Fruit fly (Drosophila melanogaster) whole organism, embryonic: ENCODE measurements around the gene CG6983.

Experiments
- ATbp ChIP-seq: fragments of 200-800 bp; sonication (Bioruptor generic); optimal IDR thresholded peaks from 2 replicates; lab custom pipeline; 2017; ENCODE audit warnings: missing biosample characterization, mild to moderate bottlenecking, missing genetic modification characterization, missing genetic modification reagents
- Atf-2 ChIP-seq: fragments of 200-800 bp; sonication (Bioruptor generic); optimal IDR thresholded peaks from 2 replicates; lab custom pipeline; 2016; ENCODE audit warnings: missing biosample characterization, missing genetic modification characterization
- CG17359 ChIP-seq: fragments of 200-800 bp; sonication (Bioruptor generic); optimal IDR thresholded peaks from 3 replicates; lab custom pipeline; 2018; ENCODE audit warnings: missing biosample characterization, mild to moderate bottlenecking, missing genetic modification characterization, moderate library complexity
- CG17802 ChIP-seq: fragments of 200-800 bp; sonication (Bioruptor generic); optimal IDR thresholded peaks from 2 replicates; lab custom pipeline; 2018; ENCODE audit warnings: missing biosample characterization, mild to moderate bottlenecking, missing genetic modification characterization, moderate library complexity
- CG17829 ChIP-seq: fragments of 200-800 bp; optimal IDR thresholded peaks from 2 replicates; lab custom pipeline; 2019; ENCODE audit warnings: missing biosample characterization, mild to moderate bottlenecking, missing genetic modification characterization, moderate library complexity
- CG18011 ChIP-seq: fragments of 200-800 bp; sonication (Bioruptor generic); optimal IDR thresholded peaks from 2 replicates; lab custom pipeline; 2017; ENCODE audit warnings: missing biosample characterization, missing genetic modification characterization, mild to moderate bottlenecking, moderate library complexity, missing genotype
- CG18262 ChIP-seq: fragments of 200-800 bp; optimal IDR thresholded peaks from 3 replicates; lab custom pipeline; 2019; ENCODE audit warnings: missing biosample characterization, mild to moderate bottlenecking, missing genetic modification characterization, moderate library complexity
- CG2129 ChIP-seq: fragments of 200-800 bp; sonication (Bioruptor generic); IDR thresholded peaks from 2 replicates; pipeline ENCODE4 v1.3.6; 2022; ENCODE audit warnings: missing biosample characterization, missing genetic modification characterization; ENCODE audit not compliant: partially characterized antibody
- CG2678 ChIP-seq: fragments of 200-800 bp; sonication (Bioruptor generic); optimal IDR thresholded peaks from 3 replicates; lab custom pipeline; 2019; ENCODE audit warnings: missing biosample characterization, mild to moderate bottlenecking, missing genetic modification characterization, moderate library complexity
- CG30403 ChIP-seq: fragments of 200-800 bp; sonication (Bioruptor generic); optimal IDR thresholded peaks from 3 replicates; lab custom pipeline; 2016; ENCODE audit warnings: missing biosample characterization, missing genetic modification characterization
- CG34376 ChIP-seq: fragments of 200-800 bp; sonication (Bioruptor generic); optimal IDR thresholded peaks from 2 replicates; lab custom pipeline; 2018; ENCODE audit warnings: missing biosample characterization, mild to moderate bottlenecking, missing genetic modification characterization
- CG4820 ChIP-seq: fragments of 200-800 bp; sonication (Bioruptor generic); optimal IDR thresholded peaks from 3 replicates; lab custom pipeline; 2016; ENCODE audit warnings: missing biosample characterization, missing genetic modification characterization
- CG6689 ChIP-seq: fragments of 200-800 bp; sonication (Bioruptor generic); IDR thresholded peaks from 2 replicates; pipeline ENCODE4 v1.3.6; 2022; ENCODE audit warnings: missing biosample characterization, missing genetic modification characterization
- CG8944 ChIP-seq: fragments of 200-800 bp; sonication (Bioruptor generic); optimal IDR thresholded peaks from 3 replicates; lab custom pipeline; 2016; ENCODE audit warnings: missing biosample characterization, missing genetic modification characterization
- CG9437 ChIP-seq: fragments of 200-800 bp; sonication (Bioruptor generic); optimal IDR thresholded peaks from 2 replicates; lab custom pipeline; 2018; ENCODE audit warnings: missing biosample characterization, mild to moderate bottlenecking, missing genetic modification characterization
- CkIIα-i1 ChIP-seq: fragments of 200-800 bp; sonication (Bioruptor generic); IDR thresholded peaks from 2 replicates; pipeline ENCODE4 v1.3.6; 2022; ENCODE audit warnings: missing biosample characterization, missing genetic modification characterization
- Dip2 ChIP-seq: fragments of 200-800 bp; sonication (Bioruptor generic); IDR thresholded peaks from 2 replicates; pipeline ENCODE4 v1.3.6; 2022; ENCODE audit warnings: missing biosample characterization, missing genetic modification characterization
- Dll ChIP-seq: fragments of 200-800 bp; sonication (Bioruptor generic); IDR thresholded peaks from 4 replicates; pipeline ENCODE4 v1.3.6; 2022; ENCODE audit warnings: missing biosample characterization, missing genetic modification characterization; ENCODE audit not compliant: partially characterized antibody
- Ets65A ChIP-seq: fragments of 200-800 bp; sonication (Bioruptor generic); peaks from one replicate; lab custom pipeline; 2016; ENCODE audit warnings: missing biosample characterization, missing genetic modification characterization
- HmgD ChIP-seq: fragments of 200-800 bp; sonication (Bioruptor generic); optimal IDR thresholded peaks from 3 replicates; lab custom pipeline; 2016; ENCODE audit warnings: missing biosample characterization, missing genetic modification characterization
- Hr3 ChIP-seq: fragments of 200-800 bp; sonication (Bioruptor generic); optimal IDR thresholded peaks from 3 replicates; lab custom pipeline; 2016; ENCODE audit warnings: missing biosample characterization, missing genetic modification characterization
- Hr39 ChIP-seq: fragments of >200 bp; optimal IDR thresholded peaks from 2 replicates; lab custom pipeline; 2017
- MBD-R2 ChIP-seq: fragments of 200-800 bp; sonication (Bioruptor generic); IDR thresholded peaks from 2 replicates; pipeline ENCODE4 v1.3.6; 2022; ENCODE audit warnings: missing biosample characterization, missing genetic modification characterization
- MTF-1 ChIP-seq: fragments of 200-800 bp; sonication (Bioruptor generic); optimal IDR thresholded peaks from 2 replicates; lab custom pipeline; 2018; ENCODE audit warnings: missing biosample characterization, mild to moderate bottlenecking, missing genetic modification characterization, borderline replicate concordance
- Meics ChIP-seq: fragments of 200-800 bp; sonication (Bioruptor generic); optimal IDR thresholded peaks from 2 replicates; lab custom pipeline; 2017; ENCODE audit warnings: missing biosample characterization, mild to moderate bottlenecking, missing genetic modification characterization
- Myb ChIP-seq: fragments of 200-800 bp; sonication (Bioruptor generic); optimal IDR thresholded peaks from 2 replicates; lab custom pipeline; 2016; ENCODE audit warnings: missing biosample characterization, missing genetic modification characterization
- NK7.1 ChIP-seq: fragments of 200-800 bp; sonication (Bioruptor generic); optimal IDR thresholded peaks from 3 replicates; lab custom pipeline; 2016; ENCODE audit warnings: missing biosample characterization, missing genetic modification characterization
- Nf-YB ChIP-seq: fragments of 200-800 bp; sonication (Bioruptor generic); optimal IDR thresholded peaks from 3 replicates; lab custom pipeline; 2019; ENCODE audit warnings: missing biosample characterization, mild to moderate bottlenecking, missing genetic modification characterization, moderate library complexity
- PHDP ChIP-seq: fragments of 200-800 bp; sonication (Bioruptor generic); optimal IDR thresholded peaks from 3 replicates; lab custom pipeline; 2018; ENCODE audit warnings: missing biosample characterization, mild to moderate bottlenecking, missing genetic modification characterization, moderate library complexity
- Rx ChIP-seq: fragments of 200-800 bp; sonication (Bioruptor generic); IDR thresholded peaks from 2 replicates; pipeline ENCODE4 v1.3.6; 2022; ENCODE audit warnings: missing biosample characterization, missing genetic modification characterization
- Xrp1 ChIP-seq: fragments of 200-800 bp; sonication (Bioruptor generic); IDR thresholded peaks from 2 replicates; pipeline ENCODE4 v1.3.6; 2022; ENCODE audit warnings: missing biosample characterization, missing genetic modification characterization
- abd-A ChIP-seq: fragments of 200-800 bp; sonication (Bioruptor generic); optimal IDR thresholded peaks from 3 replicates; lab custom pipeline; 2019; ENCODE audit warnings: missing biosample characterization, mild to moderate bottlenecking, missing genetic modification characterization, moderate library complexity
- ash1 ChIP-seq: fragments of 200-800 bp; sonication (Bioruptor generic); optimal IDR thresholded peaks from 2 replicates; lab custom pipeline; 2018; ENCODE audit warnings: missing biosample characterization, mild to moderate bottlenecking, missing genetic modification characterization
- cato ChIP-seq: fragments of 200-800 bp; sonication (Bioruptor generic); optimal IDR thresholded peaks from 2 replicates; lab custom pipeline; 2016; ENCODE audit warnings: missing biosample characterization, missing genetic modification characterization, borderline replicate concordance
- cg ChIP-seq: fragments of 200-800 bp; sonication (Bioruptor generic); optimal IDR thresholded peaks from 3 replicates; lab custom pipeline; 2019; ENCODE audit warnings: missing biosample characterization, mild to moderate bottlenecking, missing genetic modification characterization, moderate library complexity
- da ChIP-seq: fragments of 200-800 bp; sonication (Bioruptor generic); optimal IDR thresholded peaks from 2 replicates; lab custom pipeline; 2016; ENCODE audit warnings: missing biosample characterization, missing genetic modification characterization
- disco-r ChIP-seq: fragments of 200-800 bp; sonication (Bioruptor generic); optimal IDR thresholded peaks from 2 replicates; lab custom pipeline; 2016; ENCODE audit warnings: missing biosample characterization, missing genetic modification characterization
- esg ChIP-seq: fragments of 200-800 bp; sonication (Bioruptor generic); conservative IDR thresholded peaks from 2 replicates; pipeline ENCODE4 v1.3.6; 2022; ENCODE audit warnings: missing biosample characterization, missing genetic modification characterization
- ftz-f1 ChIP-seq: fragments of 200-800 bp; sonication (Bioruptor generic); optimal IDR thresholded peaks from 2 replicates; lab custom pipeline; 2016; ENCODE audit warnings: missing biosample characterization, missing genetic modification characterization
- ind ChIP-seq: fragments of 200-800 bp; sonication (Bioruptor generic); optimal IDR thresholded peaks from 3 replicates; lab custom pipeline; 2016; ENCODE audit warnings: missing biosample characterization, missing genetic modification characterization
- jumu ChIP-seq: fragments of 200-800 bp; sonication (Bioruptor generic); optimal IDR thresholded peaks from 3 replicates; lab custom pipeline; 2016; ENCODE audit warnings: missing biosample characterization, missing genetic modification characterization
- kay ChIP-seq: fragments of 200-800 bp; sonication (Bioruptor generic); optimal IDR thresholded peaks from 2 replicates; lab custom pipeline; 2016; ENCODE audit warnings: missing biosample characterization, missing genetic modification characterization
- nom ChIP-seq: fragments of 200-800 bp; sonication (Bioruptor generic); optimal IDR thresholded peaks from 2 replicates; lab custom pipeline; 2017; ENCODE audit warnings: missing biosample characterization, missing genetic modification characterization, mild to moderate bottlenecking, moderate library complexity, missing genetic modification reagents
- p53 ChIP-seq: fragments of 200-800 bp; sonication (Bioruptor generic); optimal IDR thresholded peaks from 2 replicates; lab custom pipeline; 2016; ENCODE audit warnings: missing biosample characterization, missing genetic modification characterization
- pnt ChIP-seq: fragments of 200-800 bp; sonication (Bioruptor generic); optimal IDR thresholded peaks from 3 replicates; lab custom pipeline; 2016; ENCODE audit warnings: missing biosample characterization, missing genetic modification characterization
- pros ChIP-seq: fragments of 200-800 bp; sonication (Bioruptor generic); optimal IDR thresholded peaks from 3 replicates; lab custom pipeline; 2019; ENCODE audit warnings: missing biosample characterization, mild to moderate bottlenecking, missing genetic modification characterization, moderate library complexity
- seq ChIP-seq: fragments of 200-800 bp; sonication (Bioruptor generic); IDR thresholded peaks from 2 replicates; pipeline ENCODE4 v1.3.6; 2022; ENCODE audit warnings: missing biosample characterization, missing genetic modification characterization
- shn ChIP-seq: fragments of 200-800 bp; sonication (Bioruptor generic); optimal IDR thresholded peaks from 3 replicates; lab custom pipeline; 2016; ENCODE audit warnings: missing biosample characterization, missing genetic modification characterization
- slou ChIP-seq: fragments of 200-800 bp; sonication (Bioruptor generic); optimal IDR thresholded peaks from 3 replicates; lab custom pipeline; 2016; ENCODE audit warnings: missing biosample characterization, missing genetic modification characterization
- sob ChIP-seq: fragments of 200-800 bp; sonication (Bioruptor generic); IDR thresholded peaks from 2 replicates; pipeline ENCODE4 v1.3.6; 2022; ENCODE audit warnings: missing biosample characterization, missing genetic modification characterization
- sqz ChIP-seq: fragments of 200-800 bp; sonication (Bioruptor generic); optimal IDR thresholded peaks from 3 replicates; lab custom pipeline; 2018; ENCODE audit warnings: missing biosample characterization, mild to moderate bottlenecking, missing genetic modification characterization
- wek ChIP-seq: fragments of 200-800 bp; sonication (Bioruptor generic); optimal IDR thresholded peaks from 3 replicates; lab custom pipeline; 2018; ENCODE audit warnings: missing biosample characterization, mild to moderate bottlenecking, missing genetic modification characterization, moderate library complexity

CG6983 gene

dm6 chr3L:8424831-8425336 lies 24.3 kb downstream of the CG6983 start, which contains the start of gene Cbl (continued):
- TF ChIP-seq Dip2 (GFP tag; lab: Robert Waterston, UW) = no peak
- TF ChIP-seq seq (GFP tag; lab: Robert Waterston, UW) = no peak
- TF ChIP-seq p53 = no peak
- no peak for TF ChIP-seq CG17802 (tag; lab: Kevin White, UChicago)
- no peak for TF ChIP-seq sob (GFP tag; lab: Robert Waterston, UW)
- no peak for TF ChIP-seq shn (GFP tag; lab: Kevin White, UChicago)
- TF ChIP-seq CG8944 (GFP tag; lab: Kevin White, UChicago) = no peak
- TF ChIP-seq esg (GFP tag; lab: Robert Waterston, UW) = no peak
- TF ChIP-seq Nf-YB = no peak
- peak; percentile 24 for TF ChIP-seq CG18262
- TF ChIP-seq abd-A (tag; lab: Kevin White, UChicago) = no peak
- no peak for TF ChIP-seq ATbp
- no peak for TF ChIP-seq Hr39
- no peak for TF ChIP-seq ind (GFP tag; lab: Kevin White, UChicago)
- no peak for TF ChIP-seq sqz (GFP tag; lab: Kevin White, UChicago)
- no peak for TF ChIP-seq jumu
- TF ChIP-seq CG2129 (GFP tag; lab: Robert Waterston, UW) = no peak
- TF ChIP-seq CG2678 = no peak
- TF ChIP-seq Ets65A (GFP tag; lab: Kevin White, UChicago) = peak; percentile 55
- peak; percentile 60 for TF ChIP-seq MBD-R2 (GFP tag; lab: Robert Waterston, UW)
- peak; percentile 91 for TF ChIP-seq cg (GFP tag; lab: Kevin White, UChicago)
- TF ChIP-seq Rx = no peak
- TF ChIP-seq CG18011 (GFP tag; lab: Kevin White, UChicago) = no peak
- no peak for TF ChIP-seq cato (GFP tag; lab: Kevin White, UChicago)
- TF ChIP-seq Dll (GFP tag; lab: Robert Waterston, UW) = 0 out of 4 replicates have a peak, but pooled peaks have one; percentile 29
- TF ChIP-seq disco-r (GFP tag; lab: Kevin White, UChicago) = no peak
- no peak for TF ChIP-seq NK7.1 (GFP tag; lab: Kevin White, UChicago)
- no peak for TF ChIP-seq Hr3 (GFP tag; lab: Kevin White, UChicago)
- no peak for TF ChIP-seq slou (GFP tag; lab: Kevin White, UChicago)
- no peak for TF ChIP-seq ash1
- no peak for TF ChIP-seq CkIIα-i1 (GFP tag; lab: Robert Waterston, UW)
- no peak for TF ChIP-seq CG17359 (tag; lab: Kevin White, UChicago)
- TF ChIP-seq CG9437 (GFP tag; lab: Kevin White, UChicago) = no peak
- TF ChIP-seq ftz-f1 (GFP tag; lab: Kevin White, UChicago) = peak; percentile 58
- no peak for TF ChIP-seq da (GFP tag; lab: Kevin White, UChicago)
- TF ChIP-seq Myb = peak; percentile 99
- peak; percentile 65 for TF ChIP-seq kay (GFP tag; lab: Kevin White, UChicago)
- peak; percentile 52 for TF ChIP-seq MTF-1 (GFP tag; lab: Kevin White, UChicago)
- TF ChIP-seq PHDP (tag; lab: Kevin White, UChicago) = peak; percentile 4
- no peak for TF ChIP-seq CG6689 (GFP tag; lab: Robert Waterston, UW)
- no peak for TF ChIP-seq pros (GFP tag; lab: Kevin White, UChicago)
- TF ChIP-seq CG4820 (GFP tag; lab: Kevin White, UChicago) = no peak
- no peak for TF ChIP-seq Meics (GFP tag; lab: Kevin White, UChicago)
- peak; percentile 52 for TF ChIP-seq nom (GFP tag; lab: Kevin White, UChicago)
- TF ChIP-seq Atf-2 = peak; percentile 7
- no peak for TF ChIP-seq CG30403 (GFP tag; lab: Kevin White, UChicago)
- TF ChIP-seq wek (GFP tag; lab: Kevin White, UChicago) = peak; percentile 9
- no peak for TF ChIP-seq pnt (GFP tag; lab: Kevin White, UChicago)
- 0 out of 2 replicates have a peak, but pooled peaks have one; percentile 10 for TF ChIP-seq Xrp1
- TF ChIP-seq CG17829 (tag; lab: Kevin White, UChicago) = peak; percentile 60
- TF ChIP-seq HmgD (GFP tag; lab: Kevin White, UChicago) = peak; percentile 60
- TF ChIP-seq CG34376 = peak; percentile 33
